Fruit fly (Drosophila melanogaster) whole organism, embryonic: ENCODE measurements around the gene CG11771.

ENCODE experiments used
- Abd-B ChIP-seq: fragments of 200-800 bp; sonication (Bioruptor generic); optimal IDR thresholded peaks from 2 replicates; lab custom pipeline; 2018; ENCODE audit warnings: missing biosample characterization, mild to moderate bottlenecking, missing genetic modification characterization, moderate library complexity
- Adf1 ChIP-seq: fragments of 200-800 bp; sonication (Bioruptor generic); IDR thresholded peaks from 2 replicates; pipeline ENCODE4 v1.3.6; 2022; ENCODE audit warnings: missing biosample characterization, missing genetic modification characterization
- CG10431 ChIP-seq: fragments of 200-800 bp; sonication (Bioruptor generic); optimal IDR thresholded peaks from 3 replicates; lab custom pipeline; 2018; ENCODE audit warnings: missing biosample characterization, mild to moderate bottlenecking, missing genetic modification characterization
- CG10462 ChIP-seq: fragments of 200-800 bp; sonication (Bioruptor generic); optimal IDR thresholded peaks from 2 replicates; lab custom pipeline; 2016; ENCODE audit warnings: missing biosample characterization, missing genetic modification characterization
- CG10654 ChIP-seq: fragments of 200-800 bp; sonication (Bioruptor generic); optimal IDR thresholded peaks from 2 replicates; lab custom pipeline; 2016; ENCODE audit warnings: missing biosample characterization, missing genetic modification characterization
- CG13424 ChIP-seq: fragments of 200-800 bp; sonication (Bioruptor generic); optimal IDR thresholded peaks from 2 replicates; lab custom pipeline; 2019; ENCODE audit warnings: missing biosample characterization, mild to moderate bottlenecking, missing genetic modification characterization, moderate library complexity
- CG1529 ChIP-seq: fragments of 200-800 bp; sonication (Bioruptor generic); optimal IDR thresholded peaks from 3 replicates; lab custom pipeline; 2018; ENCODE audit warnings: missing biosample characterization, missing genetic modification characterization
- CG17328 ChIP-seq: fragments of 200-800 bp; sonication (Bioruptor generic); IDR thresholded peaks from 2 replicates; pipeline ENCODE4 v1.3.6; 2022; ENCODE audit warnings: missing biosample characterization, missing genetic modification characterization
- CG2712 ChIP-seq: fragments of 200-800 bp; optimal IDR thresholded peaks from 3 replicates; lab custom pipeline; 2019; ENCODE audit warnings: missing biosample characterization, mild to moderate bottlenecking, missing genetic modification characterization, moderate library complexity
- CG30020 ChIP-seq: fragments of 200-800 bp; optimal IDR thresholded peaks from 2 replicates; lab custom pipeline; 2019; ENCODE audit warnings: missing biosample characterization, mild to moderate bottlenecking, missing genetic modification characterization, moderate library complexity
- CG32532 ChIP-seq: fragments of 200-800 bp; sonication (Bioruptor generic); IDR thresholded peaks from 2 replicates; pipeline ENCODE4 v1.3.6; 2022; ENCODE audit warnings: missing biosample characterization, missing genetic modification characterization
- CG3281 ChIP-seq: fragments of 200-800 bp; sonication (Bioruptor generic); optimal IDR thresholded peaks from 3 replicates; lab custom pipeline; 2017; ENCODE audit warnings: missing biosample characterization, mild to moderate bottlenecking, missing genetic modification characterization
- CG42726 ChIP-seq: fragments of 200-800 bp; sonication (Bioruptor generic); IDR thresholded peaks from 2 replicates; pipeline ENCODE4 v1.3.6; 2022; ENCODE audit warnings: missing biosample characterization, missing genetic modification characterization; ENCODE audit not compliant: partially characterized antibody
- CG4282 ChIP-seq: fragments of 200-800 bp; sonication (Bioruptor generic); optimal IDR thresholded peaks from 2 replicates; lab custom pipeline; 2016; ENCODE audit warnings: missing biosample characterization, missing genetic modification characterization
- CG5245 ChIP-seq: fragments of 200-800 bp; sonication (Bioruptor generic); optimal IDR thresholded peaks from 3 replicates; lab custom pipeline; 2016; ENCODE audit warnings: missing biosample characterization, missing genetic modification characterization
- CG7963 ChIP-seq: fragments of 200-800 bp; sonication (Bioruptor generic); IDR thresholded peaks from 3 replicates; pipeline ENCODE4 v1.3.6; 2022; ENCODE audit warnings: missing biosample characterization, missing genetic modification characterization; ENCODE audit not compliant: partially characterized antibody
- CG9215 ChIP-seq: fragments of 200-800 bp; sonication (Bioruptor generic); IDR thresholded peaks from 2 replicates; pipeline ENCODE4 v1.3.6; 2022; ENCODE audit warnings: missing biosample characterization, missing genetic modification characterization
- CG9817 ChIP-seq: fragments of 200-800 bp; sonication (Bioruptor generic); optimal IDR thresholded peaks from 2 replicates; lab custom pipeline; 2018; ENCODE audit warnings: missing biosample characterization, mild to moderate bottlenecking, missing genetic modification characterization, moderate library complexity
- CG9932 ChIP-seq: fragments of 200-800 bp; sonication (Bioruptor generic); IDR thresholded peaks from 2 replicates; pipeline ENCODE4 v1.3.6; 2022; ENCODE audit warnings: missing biosample characterization, missing genetic modification characterization
- E2f2 ChIP-seq: fragments of 200-800 bp; sonication (Bioruptor generic); IDR thresholded peaks from 2 replicates; pipeline ENCODE4 v1.3.6; 2022; ENCODE audit warnings: missing biosample characterization, missing genetic modification characterization
- Eip74EF ChIP-seq, 2 experiments: fragments of 200-800 bp in 1 of 2; fragments of >200 bp in 1 of 2; sonication (Bioruptor generic) in 1 of 2; optimal IDR thresholded peaks; 2 replicates each; lab custom pipeline; 2017 to 2019; ENCODE audit warnings: missing biosample characterization in 2 of 2, missing genetic modification characterization in 2 of 2, mild to moderate bottlenecking in 1 of 2, moderate library complexity in 1 of 2
- Ets65A ChIP-seq: fragments of 200-800 bp; sonication (Bioruptor generic); peaks from one replicate; lab custom pipeline; 2016; ENCODE audit warnings: missing biosample characterization, missing genetic modification characterization
- Ets97D ChIP-seq: fragments of 200-800 bp; sonication (Bioruptor generic); optimal IDR thresholded peaks from 3 replicates; lab custom pipeline; 2016; ENCODE audit warnings: missing biosample characterization, missing genetic modification characterization
- Gsc ChIP-seq: fragments of 200-800 bp; sonication (Bioruptor generic); IDR thresholded peaks from 2 replicates; pipeline ENCODE4 v1.3.6; 2022; ENCODE audit warnings: missing biosample characterization, missing genetic modification characterization
- MTF-1 ChIP-seq: fragments of 200-800 bp; sonication (Bioruptor generic); optimal IDR thresholded peaks from 2 replicates; lab custom pipeline; 2018; ENCODE audit warnings: missing biosample characterization, mild to moderate bottlenecking, missing genetic modification characterization, borderline replicate concordance
- Mrtf ChIP-seq: fragments of 200-800 bp; sonication (Bioruptor generic); IDR thresholded peaks from 3 replicates; pipeline ENCODE4 v1.3.6; 2022; ENCODE audit warnings: missing biosample characterization, missing genetic modification characterization
- Rx ChIP-seq: fragments of 200-800 bp; sonication (Bioruptor generic); IDR thresholded peaks from 2 replicates; pipeline ENCODE4 v1.3.6; 2022; ENCODE audit warnings: missing biosample characterization, missing genetic modification characterization
- Xbp1 ChIP-seq: fragments of 200-800 bp; sonication (Bioruptor generic); optimal IDR thresholded peaks from 3 replicates; lab custom pipeline; 2016; ENCODE audit warnings: missing biosample characterization, mild to moderate bottlenecking, missing genetic modification characterization
- bigmax ChIP-seq: fragments of 200-800 bp; sonication (Bioruptor generic); optimal IDR thresholded peaks from 2 replicates; lab custom pipeline; 2018; ENCODE audit warnings: missing biosample characterization, mild to moderate bottlenecking, missing genetic modification characterization
- cas ChIP-seq: fragments of 200-800 bp; sonication (Bioruptor generic); IDR thresholded peaks from 2 replicates; pipeline ENCODE4 v1.3.6; 2022; ENCODE audit warnings: missing biosample characterization, missing genetic modification characterization
- ci ChIP-seq: fragments of 200-800 bp; sonication (Bioruptor generic); IDR thresholded peaks from 3 replicates; pipeline ENCODE4 v1.3.6; 2022; ENCODE audit warnings: missing biosample characterization, missing genetic modification characterization
- crc ChIP-seq: fragments of 200-800 bp; sonication (Bioruptor generic); optimal IDR thresholded peaks from 2 replicates; lab custom pipeline; 2016; ENCODE audit warnings: missing biosample characterization, missing genetic modification characterization
- dm ChIP-seq: fragments of 200-800 bp; sonication (Bioruptor generic); optimal IDR thresholded peaks from 3 replicates; lab custom pipeline; 2016; ENCODE audit warnings: missing biosample characterization, missing genetic modification characterization
- dmrt99B ChIP-seq: fragments of 200-800 bp; sonication (Bioruptor generic); optimal IDR thresholded peaks from 2 replicates; lab custom pipeline; 2018; ENCODE audit warnings: missing biosample characterization, mild to moderate bottlenecking, missing genetic modification characterization, moderate library complexity
- esg ChIP-seq: fragments of 200-800 bp; sonication (Bioruptor generic); conservative IDR thresholded peaks from 2 replicates; pipeline ENCODE4 v1.3.6; 2022; ENCODE audit warnings: missing biosample characterization, missing genetic modification characterization
- gce ChIP-seq: fragments of 200-800 bp; sonication (Bioruptor generic); IDR thresholded peaks from 3 replicates; pipeline ENCODE4 v1.3.6; 2022; ENCODE audit warnings: missing biosample characterization, missing genetic modification characterization
- kni ChIP-seq: fragments of 200-800 bp; sonication (Bioruptor generic); optimal IDR thresholded peaks from 3 replicates; lab custom pipeline; 2017; ENCODE audit warnings: mild to moderate bottlenecking, missing biosample characterization, missing genetic modification reagents, missing genetic modification characterization
- lmd ChIP-seq: fragments of 200-800 bp; sonication (Bioruptor generic); IDR thresholded peaks from 2 replicates; pipeline ENCODE4 v1.3.6; 2022; ENCODE audit warnings: missing biosample characterization, missing genetic modification characterization
- pita ChIP-seq: fragments of 200-800 bp; sonication (Bioruptor generic); optimal IDR thresholded peaks from 2 replicates; lab custom pipeline; 2017; ENCODE audit warnings: missing biosample characterization, mild to moderate bottlenecking, missing genetic modification characterization
- pum ChIP-seq: fragments of 200-800 bp; sonication (Bioruptor generic); optimal IDR thresholded peaks from 2 replicates; lab custom pipeline; 2016; ENCODE audit warnings: missing biosample characterization, missing genetic modification characterization
- ranshi ChIP-seq: fragments of 200-800 bp; sonication (Bioruptor generic); IDR thresholded peaks from 2 replicates; pipeline ENCODE4 v1.3.6; 2022; ENCODE audit warnings: missing biosample characterization, missing genetic modification characterization
- rib ChIP-seq: fragments of 200-800 bp; sonication (Bioruptor generic); IDR thresholded peaks from 2 replicates; pipeline ENCODE4 v1.3.6; 2022; ENCODE audit warnings: missing biosample characterization, missing genetic modification characterization
- sd ChIP-seq: fragments of 200-800 bp; sonication (Bioruptor generic); optimal IDR thresholded peaks from 3 replicates; lab custom pipeline; 2018; ENCODE audit warnings: missing biosample characterization, mild to moderate bottlenecking, missing genetic modification characterization, moderate library complexity
- seq ChIP-seq: fragments of 200-800 bp; sonication (Bioruptor generic); IDR thresholded peaks from 2 replicates; pipeline ENCODE4 v1.3.6; 2022; ENCODE audit warnings: missing biosample characterization, missing genetic modification characterization
- slbo ChIP-seq: fragments of 200-800 bp; sonication (Bioruptor generic); IDR thresholded peaks from 2 replicates; pipeline ENCODE4 v1.3.6; 2022; ENCODE audit warnings: missing biosample characterization, missing genetic modification characterization
- stc ChIP-seq: fragments of 200-800 bp; sonication (Bioruptor generic); IDR thresholded peaks from 2 replicates; pipeline ENCODE4 v1.3.6; 2022; ENCODE audit warnings: missing biosample characterization, missing genetic modification characterization
- tin ChIP-seq: fragments of 200-800 bp; sonication (Bioruptor generic); optimal IDR thresholded peaks from 3 replicates; lab custom pipeline; 2016; ENCODE audit warnings: missing biosample characterization, missing genetic modification characterization
- tio ChIP-seq: fragments of 200-800 bp; sonication (Bioruptor generic); optimal IDR thresholded peaks from 2 replicates; lab custom pipeline; 2017; ENCODE audit warnings: missing biosample characterization, missing genetic modification characterization, inconsistent platforms
- unpg ChIP-seq: fragments of 200-800 bp; sonication (Bioruptor generic); optimal IDR thresholded peaks from 3 replicates; lab custom pipeline; 2018; ENCODE audit warnings: missing biosample characterization, mild to moderate bottlenecking, missing genetic modification characterization, moderate library complexity
- wdn ChIP-seq: fragments of 200-800 bp; sonication (Bioruptor generic); IDR thresholded peaks from 2 replicates; pipeline ENCODE4 v1.3.6; 2022; ENCODE audit warnings: missing biosample characterization, missing genetic modification characterization

The CG11771 gene

dm6 chr3R:24944920-24945853, 13.4 kb downstream of the CG11771 start, which contains the start of the genes ssh and Nmnat (continued):
- TF ChIP-seq sd (tag; lab: Kevin White, UChicago), result no peak
- TF ChIP-seq cas (GFP tag; lab: Robert Waterston, UW), result no peak
- no peak for TF ChIP-seq gce
- no peak for TF ChIP-seq lmd (GFP tag; lab: Robert Waterston, UW)
- TF ChIP-seq ci (GFP tag; lab: Robert Waterston, UW), result no peak
- TF ChIP-seq CG5245 (GFP tag; lab: Kevin White, UChicago), result no peak
- no peak for TF ChIP-seq kni
- TF ChIP-seq CG10654 (GFP tag; lab: Kevin White, UChicago), result peak; percentile 11
- no peak for TF ChIP-seq Rx (GFP tag; lab: Robert Waterston, UW)
- peak; percentile 85 for TF ChIP-seq Ets97D (GFP tag; lab: Kevin White, UChicago)
- TF ChIP-seq CG2712 (tag; lab: Kevin White, UChicago), result peak; percentile 62
- TF ChIP-seq CG9932 (GFP tag; lab: Robert Waterston, UW), result peak; percentile 66
- TF ChIP-seq E2f2 (GFP tag; lab: Robert Waterston, UW), result peak; percentile 32
- TF ChIP-seq CG9817 (tag; lab: Kevin White, UChicago), result peak; percentile 37
- no peak for TF ChIP-seq dmrt99B
- TF ChIP-seq pum (GFP tag; lab: Kevin White, UChicago), result no peak
- peak; percentile 63 for TF ChIP-seq CG30020 (tag; lab: Kevin White, UChicago)
- no peak for TF ChIP-seq esg (GFP tag; lab: Robert Waterston, UW)
- no peak for TF ChIP-seq CG17328 (GFP tag; lab: Robert Waterston, UW)
- TF ChIP-seq wdn (GFP tag; lab: Robert Waterston, UW), result no peak
- TF ChIP-seq Gsc (GFP tag; lab: Robert Waterston, UW), result no peak
- peak; percentile 48 for TF ChIP-seq Xbp1
- TF ChIP-seq Mrtf, result no peak
- peak; percentile 73 for TF ChIP-seq Ets65A (GFP tag; lab: Kevin White, UChicago)
- TF ChIP-seq MTF-1, result no peak
- no peak for TF ChIP-seq stc (GFP tag; lab: Robert Waterston, UW)
- no peak for TF ChIP-seq Adf1 (GFP tag; lab: Robert Waterston, UW)
- TF ChIP-seq CG9215 (GFP tag; lab: Robert Waterston, UW), result no peak
- TF ChIP-seq unpg, result no peak
- TF ChIP-seq rib (GFP tag; lab: Robert Waterston, UW), result no peak
- TF ChIP-seq CG10431 (GFP tag; lab: Kevin White, UChicago), result no peak
- no peak for TF ChIP-seq CG1529 (GFP tag; lab: Kevin White, UChicago)
- no peak for TF ChIP-seq tio (GFP tag; lab: Kevin White, UChicago)
- TF ChIP-seq Eip74EF (GFP tag; optimal IDR thresholded peaks at IDR 0.05; lab: Kevin White, UChicago), result no peak
- no peak for TF ChIP-seq CG10462
- no peak for TF ChIP-seq ranshi (GFP tag; lab: Robert Waterston, UW)
- no peak for TF ChIP-seq bigmax (GFP tag; lab: Kevin White, UChicago)
- TF ChIP-seq slbo (GFP tag; lab: Robert Waterston, UW), result peak; percentile 52
- peak; percentile 44 for TF ChIP-seq CG3281 (GFP tag; lab: Kevin White, UChicago)
- TF ChIP-seq CG42726 (GFP tag; lab: Robert Waterston, UW), result peak; percentile 69
- TF ChIP-seq Abd-B (GFP tag; lab: Kevin White, UChicago), result no peak
- no peak for TF ChIP-seq CG13424 (tag; lab: Kevin White, UChicago)
- no peak for TF ChIP-seq CG32532 (GFP tag; lab: Robert Waterston, UW)
- TF ChIP-seq tin, result peak; percentile 10
- TF ChIP-seq pita, result no peak
- peak; percentile 40 for TF ChIP-seq dm (GFP tag; lab: Kevin White, UChicago)
- no peak for TF ChIP-seq crc (GFP tag; lab: Kevin White, UChicago)
- TF ChIP-seq CG7963 (GFP tag; lab: Robert Waterston, UW), result peak; percentile 76; the same call in 2 of the 3 replicates
- no peak for TF ChIP-seq CG4282
- no peak for TF ChIP-seq seq
